Worm (Caenorhabditis elegans) whole organism, early embryonic: ENCODE measurements around the gene fbxc-22.

Experiments used
- B0310.2 ChIP-seq: sonication (generic microtip); optimal IDR thresholded peaks from 2 replicates; lab custom pipeline; 2016; ENCODE audit warnings: mild to moderate bottlenecking, missing genetic modification characterization, missing compliant biosample characterization
- F13C5.2 ChIP-seq: sonication (generic microtip); optimal IDR thresholded peaks from 2 replicates; lab custom pipeline; 2017; ENCODE audit warnings: mild to moderate bottlenecking, missing genetic modification characterization, inconsistent platforms, missing compliant biosample characterization
- aly-1 ChIP-seq: sonication (generic microtip); optimal IDR thresholded peaks from 2 replicates; lab custom pipeline; 2016; ENCODE audit warnings: missing genetic modification characterization, missing compliant biosample characterization
- ama-1 ChIP-seq: fragments of 150-350 bp; optimal IDR thresholded peaks from 2 replicates; lab custom pipeline; 2014
- ceh-13 ChIP-seq: fragments of 200-800 bp; sonication (Bioruptor generic); optimal IDR thresholded peaks from 2 replicates; lab custom pipeline; 2018; ENCODE audit warnings: mild to moderate bottlenecking, missing genetic modification characterization, missing compliant biosample characterization
- ceh-36 ChIP-seq: sonication (generic microtip); optimal IDR thresholded peaks from 2 replicates; lab custom pipeline; 2016; ENCODE audit warnings: missing genetic modification characterization, inconsistent platforms, missing compliant biosample characterization
- ets-7 ChIP-seq: sonication (generic microtip); optimal IDR thresholded peaks from 2 replicates; lab custom pipeline; 2016; ENCODE audit warnings: missing genotype, missing genetic modification characterization, missing compliant biosample characterization
- flt-1 ChIP-seq: fragments of 200-800 bp; sonication (Bioruptor generic); IDR thresholded peaks from 2 replicates; pipeline ENCODE4 v1.3.6; 2022; ENCODE audit warnings: missing genetic modification characterization, missing compliant biosample characterization
- hmbx-1 ChIP-seq: sonication (generic microtip); optimal IDR thresholded peaks from 2 replicates; lab custom pipeline; 2016; ENCODE audit warnings: mild to moderate bottlenecking, missing genetic modification characterization, missing compliant biosample characterization
- hmg-4 ChIP-seq: fragments of 200-800 bp; sonication (Bioruptor generic); optimal IDR thresholded peaks from 2 replicates; lab custom pipeline; 2018; ENCODE audit warnings: mild to moderate bottlenecking, missing genetic modification characterization, missing compliant biosample characterization
- hnd-1 ChIP-seq: sonication (generic microtip); optimal IDR thresholded peaks from 2 replicates; lab custom pipeline; 2016; ENCODE audit warnings: missing genetic modification characterization, missing compliant biosample characterization
- pes-1 ChIP-seq: fragments of 200-800 bp; sonication (Bioruptor generic); IDR thresholded peaks from 2 replicates; pipeline ENCODE4 v1.3.6; 2022; ENCODE audit warnings: missing genetic modification reagents, missing genetic modification characterization, missing compliant biosample characterization
- scrt-1 ChIP-seq: fragments of 200-800 bp; sonication (Bioruptor generic); IDR thresholded peaks from 2 replicates; pipeline ENCODE4 v1.3.6; 2022; ENCODE audit warnings: missing genetic modification characterization, missing compliant biosample characterization
- sea-1 ChIP-seq: fragments of 200-800 bp; sonication (Bioruptor generic); conservative IDR thresholded peaks from 2 replicates; pipeline ENCODE4 v1.3.6; 2022; ENCODE audit warnings: missing genetic modification characterization, missing compliant biosample characterization
- tbx-11 ChIP-seq: fragments of 200-800 bp; sonication (Bioruptor generic); IDR thresholded peaks from 2 replicates; pipeline ENCODE4 v1.3.6; 2022; ENCODE audit warnings: missing genetic modification characterization, missing compliant biosample characterization
- tbx-37 ChIP-seq: fragments of 200-800 bp; sonication (Bioruptor generic); conservative IDR thresholded peaks from 2 replicates; pipeline ENCODE4 v1.3.6; 2022; ENCODE audit warnings: missing genetic modification reagents, missing genetic modification characterization, missing compliant biosample characterization
- tra-4 ChIP-seq: sonication (generic microtip); optimal IDR thresholded peaks from 2 replicates; lab custom pipeline; 2017; ENCODE audit warnings: missing genetic modification characterization, missing compliant biosample characterization

Gene fbxc-22

DNA sequence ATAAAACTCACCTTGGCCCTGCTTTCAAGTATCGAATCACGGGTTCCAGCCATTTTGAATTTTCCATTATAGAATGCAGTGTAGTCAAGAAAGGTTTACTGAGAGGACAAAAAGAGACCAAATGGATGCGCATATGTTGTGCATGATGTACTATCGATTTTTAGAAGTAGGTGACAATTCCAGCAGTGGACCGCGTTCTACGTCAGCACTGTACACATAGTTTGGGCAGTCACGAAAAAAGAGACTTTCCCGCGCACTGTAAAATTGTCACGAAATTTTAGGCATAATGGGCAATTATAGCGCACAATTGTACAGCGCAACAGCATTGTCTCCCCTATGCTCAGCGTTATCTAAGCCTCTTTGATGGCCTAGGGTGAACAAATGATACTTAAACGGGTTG is at the start of gene fbxc-22:
Gene fbxc-22 (minus strand): TSS at position 101 of the 400 bp plus-strand sequence.
- no peak for TF ChIP-seq B0310.2 (tag; lab: Kevin White, UChicago)
- TF ChIP-seq ceh-13 (GFP tag; lab: Kevin White, UChicago): no peak
- no peak for TF ChIP-seq ama-1 (lab: Kevin White, UChicago)
- no peak for TF ChIP-seq F13C5.2
- TF ChIP-seq tra-4 (tag; lab: Kevin White, UChicago): no peak
- TF ChIP-seq ceh-36 (tag; lab: Kevin White, UChicago): no peak
- TF ChIP-seq tbx-37 (GFP tag; lab: Robert Waterston, UW): no peak
- no peak for TF ChIP-seq hnd-1 (tag; lab: Kevin White, UChicago)
- no peak for TF ChIP-seq scrt-1 (GFP tag; lab: Robert Waterston, UW)
- no peak for TF ChIP-seq hmbx-1 (tag; lab: Kevin White, UChicago)
- no peak for TF ChIP-seq ets-7
- TF ChIP-seq hmg-4: no peak

DNA sequence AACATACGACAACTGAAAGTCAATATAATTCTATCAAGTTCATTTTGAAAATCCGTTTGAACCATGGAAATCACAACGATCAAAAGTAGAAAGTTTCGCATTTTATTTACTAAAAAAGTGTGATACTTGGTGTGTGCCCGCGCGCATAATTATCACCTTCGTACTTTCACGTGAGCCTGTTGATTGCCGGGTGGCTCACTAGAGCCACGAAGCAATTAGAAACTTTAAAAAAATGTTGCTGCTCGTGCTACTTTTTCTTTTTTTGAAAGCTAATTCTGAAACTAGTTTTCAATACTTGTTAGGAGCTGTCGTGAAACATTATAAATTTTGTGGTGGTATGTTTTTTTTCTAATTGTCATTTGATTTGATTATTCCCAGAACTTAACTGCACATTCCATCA is 47.9 kb upstream of the fbxc-22 start, which contains the start of the genes irld-9 and irld-33:
Gene irld-9 (minus strand): TSS at position 101 of the 400 bp plus-strand sequence.
Gene irld-33 (plus strand): TSS at position 209 of the 400 bp plus-strand sequence.
- TF ChIP-seq hmg-4 (no peak), tbx-37 (GFP tag; lab: Robert Waterston, UW) (no peak), flt-1 (no peak), scrt-1 (GFP tag; lab: Robert Waterston, UW) (no peak), F13C5.2 (no peak), ceh-36 (tag; lab: Kevin White, UChicago) (no peak), tra-4 (tag; lab: Kevin White, UChicago) (no peak), hnd-1 (tag; lab: Kevin White, UChicago) (no peak), sea-1 (no peak), B0310.2 (tag; lab: Kevin White, UChicago) (no peak)

DNA sequence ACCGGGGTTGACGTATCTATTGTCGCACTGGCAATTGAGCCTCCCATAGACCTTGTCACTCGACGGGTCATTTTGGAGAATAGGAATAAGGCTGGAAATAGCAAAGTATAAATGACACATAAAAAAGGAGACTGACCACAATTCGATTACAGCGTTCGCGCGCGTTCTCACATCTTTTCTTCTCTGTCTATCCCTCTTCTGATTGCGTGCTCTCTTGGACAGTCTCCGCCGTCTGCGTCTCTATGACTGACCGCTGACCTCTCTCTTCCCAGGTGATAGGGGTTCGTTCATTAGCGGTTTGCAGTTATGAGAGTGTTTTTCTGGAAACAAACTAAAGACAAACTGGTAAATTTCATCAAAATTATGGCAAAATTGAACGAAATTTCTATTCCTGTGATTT is 45.4 kb upstream of the fbxc-22 start, which contains the start of gene ceh-83:
Gene ceh-83 (minus strand): TSS at position 181 of the 400 bp plus-strand sequence.
- TF ChIP-seq tbx-37 (GFP tag; lab: Robert Waterston, UW) (no peak), tbx-11 (no peak), scrt-1 (GFP tag; lab: Robert Waterston, UW) (no peak), aly-1 (tag; lab: Kevin White, UChicago) (no peak), ets-7 (no peak), tra-4 (tag; lab: Kevin White, UChicago) (no peak), hmbx-1 (tag; lab: Kevin White, UChicago) (no peak), pes-1 (no peak), B0310.2 (tag; lab: Kevin White, UChicago) (no peak), ama-1 (lab: Kevin White, UChicago) (no peak), sea-1 (no peak), hnd-1 (tag; lab: Kevin White, UChicago) (no peak), ceh-36 (tag; lab: Kevin White, UChicago) (no peak), hmg-4 (no peak), flt-1 (no peak), F13C5.2 (no peak), ceh-13 (GFP tag; lab: Kevin White, UChicago) (no peak)

DNA sequence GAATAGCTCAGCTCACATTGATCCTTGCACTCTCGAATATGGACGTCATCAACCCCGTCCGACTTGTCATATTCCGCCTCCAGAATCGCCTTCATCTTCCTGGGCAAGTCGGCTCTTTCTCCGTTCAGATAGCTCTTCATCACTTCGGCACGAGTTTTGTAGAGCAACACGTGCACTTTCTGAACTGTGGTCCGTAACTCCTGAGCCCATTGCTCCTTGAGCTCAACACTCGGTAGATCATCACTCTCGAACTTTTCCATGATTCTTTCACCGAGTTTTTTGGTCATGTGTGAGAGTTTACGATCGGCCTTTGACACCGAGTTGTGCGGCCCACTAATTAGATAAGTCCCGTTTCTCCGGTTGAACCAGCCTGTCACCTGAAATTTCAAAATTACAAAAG is 44.2 kb upstream of the fbxc-22 start:
- TF ChIP-seq tbx-11: no peak
- TF ChIP-seq sea-1: no peak
- TF ChIP-seq ceh-13 (GFP tag; lab: Kevin White, UChicago): no peak
- no peak for TF ChIP-seq hnd-1 (tag; lab: Kevin White, UChicago)
- TF ChIP-seq B0310.2 (tag; lab: Kevin White, UChicago): no peak
- no peak for TF ChIP-seq hmbx-1 (tag; lab: Kevin White, UChicago)
- TF ChIP-seq tra-4 (tag; lab: Kevin White, UChicago): no peak
- TF ChIP-seq tbx-37 (GFP tag; lab: Robert Waterston, UW): no peak
- no peak for TF ChIP-seq hmg-4
- no peak for TF ChIP-seq scrt-1 (GFP tag; lab: Robert Waterston, UW)
- TF ChIP-seq ceh-36 (tag; lab: Kevin White, UChicago): no peak
- no peak for TF ChIP-seq pes-1
- no peak for TF ChIP-seq ama-1 (lab: Kevin White, UChicago)
- TF ChIP-seq flt-1: no peak
- TF ChIP-seq aly-1 (tag; lab: Kevin White, UChicago): no peak
- TF ChIP-seq ets-7: no peak
- no peak for TF ChIP-seq F13C5.2

DNA sequence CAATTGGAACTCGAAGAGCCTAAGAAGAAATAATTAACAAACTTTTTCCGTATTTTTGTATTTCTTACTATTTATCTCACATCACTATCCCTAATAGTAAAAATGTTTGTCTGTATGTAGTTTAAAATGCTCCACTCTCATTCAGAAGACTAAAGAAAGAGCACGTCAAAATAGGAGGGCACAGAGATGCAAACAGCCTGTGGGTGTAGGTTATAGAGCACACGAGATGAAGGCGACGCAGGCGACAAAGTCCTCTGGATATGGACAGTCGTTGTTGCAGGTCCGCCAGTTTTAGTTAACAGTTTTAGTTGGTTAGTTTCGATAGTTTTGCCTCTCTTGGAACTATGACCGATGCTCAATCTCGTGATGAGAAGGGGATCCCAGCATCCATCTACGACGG is 41.0 kb upstream of the fbxc-22 start, which contains the start of gene ceh-82:
Gene ceh-82 (plus strand): TSS at position 301 of the 400 bp plus-strand sequence.
- TF ChIP-seq tbx-37 (GFP tag; lab: Robert Waterston, UW) (no peak), pes-1 (no peak), ets-7 (no peak), tra-4 (tag; lab: Kevin White, UChicago) (no peak), sea-1 (no peak), F13C5.2 (no peak), hmbx-1 (tag; lab: Kevin White, UChicago) (no peak), aly-1 (tag; lab: Kevin White, UChicago) (no peak), B0310.2 (tag; lab: Kevin White, UChicago) (no peak), hnd-1 (tag; lab: Kevin White, UChicago) (no peak), ceh-36 (tag; lab: Kevin White, UChicago) (no peak), ceh-13 (GFP tag; lab: Kevin White, UChicago) (no peak), ama-1 (lab: Kevin White, UChicago) (no peak), tbx-11 (no peak), flt-1 (no peak), hmg-4 (no peak), scrt-1 (GFP tag; lab: Robert Waterston, UW) (no peak)

DNA sequence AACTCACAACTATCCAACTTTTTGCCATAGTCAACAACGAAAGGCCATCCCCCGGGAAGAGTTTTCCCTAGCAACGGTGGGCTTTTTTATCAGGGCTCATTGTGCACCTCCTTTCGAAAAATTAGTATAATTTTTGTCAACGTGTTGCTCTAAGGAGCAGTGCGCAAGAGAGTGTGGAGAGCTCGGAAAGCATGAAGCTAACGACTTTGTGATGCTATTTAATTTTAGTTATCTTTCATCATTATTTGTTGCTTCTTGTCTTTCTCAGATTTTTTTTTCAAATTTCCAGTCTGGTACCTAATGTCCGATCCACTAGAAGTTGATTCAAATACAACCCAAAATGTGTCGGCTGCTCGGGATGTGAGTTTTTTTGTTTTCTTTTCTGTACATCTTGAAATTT is 39.2 kb upstream of the fbxc-22 start, which contains the start of gene ceh-81:
Gene ceh-81 (plus strand): TSS at position 301 of the 400 bp plus-strand sequence.
- TF ChIP-seq hmbx-1 (tag; lab: Kevin White, UChicago) (no peak), ceh-36 (tag; lab: Kevin White, UChicago) (no peak), hnd-1 (tag; lab: Kevin White, UChicago) (no peak), ets-7 (no peak), scrt-1 (GFP tag; lab: Robert Waterston, UW) (no peak), aly-1 (tag; lab: Kevin White, UChicago) (no peak), pes-1 (no peak), ama-1 (lab: Kevin White, UChicago) (no peak), tbx-37 (GFP tag; lab: Robert Waterston, UW) (no peak), tbx-11 (no peak), ceh-13 (GFP tag; lab: Kevin White, UChicago) (no peak), sea-1 (no peak), hmg-4 (no peak), flt-1 (no peak), B0310.2 (tag; lab: Kevin White, UChicago) (no peak), tra-4 (tag; lab: Kevin White, UChicago) (no peak), F13C5.2 (no peak)
